Worm (Caenorhabditis elegans) whole organism, L2 larva: ENCODE data around the gene fbxc-31.

ENCODE experiments used
- blmp-1 ChIP-seq: sonication (generic microtip); optimal IDR thresholded peaks from 2 replicates; lab custom pipeline; 2017; ENCODE audit warnings: missing genetic modification characterization, mild to moderate bottlenecking, missing compliant biosample characterization, antibody characterized with exemption, moderate library complexity; ENCODE audit not compliant: insufficient read depth
- lin-11 ChIP-seq: fragments of 150-350 bp; sonication (generic microtip); optimal IDR thresholded peaks from 2 replicates; lab custom pipeline; 2014; ENCODE audit warnings: missing biosample characterization, missing genetic modification characterization, inconsistent platforms, mixed read lengths
- nhr-11 ChIP-seq: fragments of 150-350 bp; optimal IDR thresholded peaks from 2 replicates; lab custom pipeline; 2014; ENCODE audit warnings: missing biosample characterization, missing genetic modification characterization
- nhr-6 ChIP-seq: fragments of 150-350 bp; optimal IDR thresholded peaks from 2 replicates; lab custom pipeline; 2014; ENCODE audit warnings: missing biosample characterization, missing genetic modification characterization
- nhr-77 ChIP-seq: fragments of 150-350 bp; optimal IDR thresholded peaks from 2 replicates; lab custom pipeline; 2014; ENCODE audit warnings: missing biosample characterization, missing genetic modification characterization
- sem-4 ChIP-seq: fragments of 150-350 bp; optimal IDR thresholded peaks from 2 replicates; lab custom pipeline; 2014; ENCODE audit warnings: missing biosample characterization, missing genetic modification reagents, missing genetic modification characterization

- TF ChIP-seq nhr-11, result no peak
- TF ChIP-seq nhr-6 (tag; lab: Kevin White, UChicago), result no peak
- no peak for TF ChIP-seq lin-11 (tag; lab: Kevin White, UChicago)
- TF ChIP-seq blmp-1 (tag; lab: Kevin White, UChicago), result no peak
- no peak for TF ChIP-seq nhr-77
- no peak for TF ChIP-seq sem-4 (tag; lab: Kevin White, UChicago)
Measured at ce11 chrII:943773-944172, 32.0 kb downstream of the fbxc-31 start, which contains the start of gene clec-43.
